Fruit fly (Drosophila melanogaster) whole organism, adult: ENCODE results near the gene Itgbn.

Experiments used
- CG11617 ChIP-seq: fragments of 200-800 bp; sonication (Bioruptor generic); optimal IDR thresholded peaks from 2 replicates; lab custom pipeline; 2017; ENCODE audit warnings: mild to moderate bottlenecking, missing biosample characterization, missing genetic modification reagents, missing genetic modification characterization
- Clk ChIP-seq: fragments of 200-800 bp; sonication (Bioruptor generic); optimal IDR thresholded peaks from 2 replicates; lab custom pipeline; 2017; ENCODE audit warnings: missing biosample characterization, missing genetic modification characterization
- Hr96 ChIP-seq: fragments of 200-800 bp; sonication (Bioruptor generic); optimal IDR thresholded peaks from 2 replicates; lab custom pipeline; 2016; ENCODE audit warnings: missing biosample characterization, missing genetic modification characterization
- cnc ChIP-seq, 2 experiments: fragments of >200 bp; optimal IDR thresholded peaks; 2 replicates each; lab custom pipeline; 2017
- tj ChIP-seq: fragments of 200-800 bp; sonication (Bioruptor generic); optimal IDR thresholded peaks from 3 replicates; lab custom pipeline; 2017; ENCODE audit warnings: missing biosample characterization, mild to moderate bottlenecking, missing genetic modification characterization, moderate library complexity

- TF ChIP-seq Hr96 (GFP tag; lab: Kevin White, UChicago), result no peak
- no peak for TF ChIP-seq CG11617 (GFP tag; lab: Kevin White, UChicago)
- TF ChIP-seq cnc (optimal IDR thresholded peaks at IDR 0.05; lab: Kevin White, UChicago), result no peak
- TF ChIP-seq Clk (GFP tag; lab: Kevin White, UChicago), result no peak
- TF ChIP-seq tj (GFP tag; lab: Kevin White, UChicago), result no peak
Measured at dm6 chr2L:21077849-21078248, 25.0 kb downstream of the Itgbn start.
